Worm (Caenorhabditis elegans): ENCODE data around the gene sru-6.

sru-6 gene

DNA sequence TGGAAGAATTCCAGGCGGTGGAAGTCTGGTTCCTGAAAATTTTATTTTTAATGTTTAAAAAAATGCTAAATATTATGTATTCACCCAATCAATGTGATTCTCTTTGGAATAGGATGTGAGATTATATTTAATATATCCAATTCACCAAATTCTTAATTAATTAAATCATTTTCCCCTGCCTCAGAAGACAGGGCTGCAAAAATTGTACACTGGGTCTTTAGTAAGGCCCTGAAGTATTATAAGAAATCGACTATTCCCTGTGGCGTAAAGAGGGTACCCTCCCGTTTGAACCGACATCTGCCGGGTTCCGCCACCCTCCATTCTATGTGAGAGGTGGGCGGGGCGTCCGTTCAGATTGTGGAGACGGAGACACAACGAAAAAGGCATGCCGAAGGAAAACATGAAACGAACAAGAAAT lies 20.8 kb downstream of the sru-6 start (continued):
- peak; percentile 52 for TF ChIP-seq ama-1 (optimal IDR thresholded peaks at IDR 0.05)
- TF ChIP-seq nhr-11 (tag; optimal IDR thresholded peaks at IDR 0.05), result no peak
- TF ChIP-seq nhr-76 (tag; optimal IDR thresholded peaks at IDR 0.05), result no peak
- TF ChIP-seq hlh-30 (tag; optimal IDR thresholded peaks at IDR 0.05; ENCODE audit: insufficient read depth), result peak; percentile 66
- peak; percentile 41 for TF ChIP-seq dpl-1 (GFP tag; optimal IDR thresholded peaks at IDR 0.05)
- TF ChIP-seq fos-1 (tag; optimal IDR thresholded peaks at IDR 0.05), result no peak
- no peak for TF ChIP-seq mxl-2 (GFP tag; conservative IDR thresholded peaks at IDR 0.05)
- 0 out of 2 replicates have a peak, but pooled peaks have one; percentile 7 for TF ChIP-seq saeg-2 (GFP tag; IDR thresholded peaks at IDR 0.05)
- no peak for TF ChIP-seq daf-8 (GFP tag; IDR thresholded peaks at IDR 0.05)
- TF ChIP-seq nhr-42 (GFP tag; IDR thresholded peaks at IDR 0.05), result no peak
- TF ChIP-seq egl-43 (GFP tag; IDR thresholded peaks at IDR 0.05), result no peak
- no peak; the same call in 1 of the 2 replicates for TF ChIP-seq php-3 (GFP tag; IDR thresholded peaks at IDR 0.05)
- peak; percentile 61; the same call in 1 of the 2 replicates for TF ChIP-seq arid-1 (GFP tag; conservative IDR thresholded peaks at IDR 0.05)
- TF ChIP-seq rbr-2 (tag; optimal IDR thresholded peaks at IDR 0.05), result peak; percentile 74
- peak; percentile 17 for TF ChIP-seq nhr-25 (tag; optimal IDR thresholded peaks at IDR 0.05; ENCODE audit: borderline replicate concordance, insufficient read depth)
- TF ChIP-seq mep-1 (tag; optimal IDR thresholded peaks at IDR 0.05), result peak; percentile 90
- no peak for TF ChIP-seq unc-130 (GFP tag; optimal IDR thresholded peaks at IDR 0.05)
- no peak for TF ChIP-seq zag-1 (tag; optimal IDR thresholded peaks at IDR 0.05)
- TF ChIP-seq mdl-1 (tag; optimal IDR thresholded peaks at IDR 0.05), result peak in 1 of 2 experiments; percentile 71
- peak; percentile 62 for TF ChIP-seq hmg-1.1 (GFP tag; IDR thresholded peaks at IDR 0.05)
- TF ChIP-seq lin-1 (GFP tag; IDR thresholded peaks at IDR 0.05), result no peak
- TF ChIP-seq nhr-10 (tag; optimal IDR thresholded peaks at IDR 0.05), result peak; percentile 37
- peak; percentile 65 for TF ChIP-seq T20F7.1 (GFP tag; optimal IDR thresholded peaks at IDR 0.05)
- TF ChIP-seq nhr-102 (tag; optimal IDR thresholded peaks at IDR 0.05), result peak; percentile 67
- no peak for TF ChIP-seq nhr-77 (tag; optimal IDR thresholded peaks at IDR 0.05)
- TF ChIP-seq lir-3 (tag; optimal IDR thresholded peaks at IDR 0.05), result no peak
- peak; percentile 62 for TF ChIP-seq F49E8.2 (tag; optimal IDR thresholded peaks at IDR 0.05; ENCODE audit: borderline replicate concordance)
- peak; percentile 89 for TF ChIP-seq dve-1 (tag; optimal IDR thresholded peaks at IDR 0.05; ENCODE audit: insufficient read depth)
- no peak for TF ChIP-seq skn-1 (tag; optimal IDR thresholded peaks at IDR 0.05)
- TF ChIP-seq R02D3.7 (tag; optimal IDR thresholded peaks at IDR 0.05), result no peak
- TF ChIP-seq mxl-3 (GFP tag; optimal IDR thresholded peaks at IDR 0.05), result no peak

DNA sequence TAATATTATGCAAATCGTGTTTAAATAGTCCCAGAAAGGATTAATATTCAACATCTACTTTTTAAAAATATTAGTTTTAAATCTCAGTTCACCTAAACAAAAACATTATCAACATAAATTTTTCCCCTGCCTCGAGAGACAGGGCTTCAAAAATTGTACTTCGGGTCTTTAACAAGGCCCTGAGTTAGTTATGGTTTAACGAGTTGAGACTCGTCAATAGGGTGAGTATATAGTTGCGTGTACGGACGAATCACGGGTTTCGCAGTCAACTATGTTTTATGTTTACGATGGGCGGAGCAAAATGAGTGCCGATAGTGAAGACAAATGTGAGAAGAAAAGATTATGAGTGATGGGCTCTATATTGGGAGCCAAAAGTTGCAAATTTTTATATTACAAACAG lies 21.2 kb downstream of the sru-6 start:
- TF ChIP-seq arid-1 (GFP tag; conservative IDR thresholded peaks at IDR 0.05) (no peak), attf-4 (tag; optimal IDR thresholded peaks at IDR 0.05) (no peak), ZK546.5 (tag; optimal IDR thresholded peaks at IDR 0.05) (no peak), ceh-20 (GFP tag; IDR thresholded peaks at IDR 0.05) (no peak), nhr-102 (tag; optimal IDR thresholded peaks at IDR 0.05) (peak; percentile 36), zfp-3 (GFP tag; conservative IDR thresholded peaks at IDR 0.05) (no peak), tag-97 (GFP tag; IDR thresholded peaks at IDR 0.05) (no peak), zip-11 (GFP tag; IDR thresholded peaks at IDR 0.05) (no peak), unc-130 (GFP tag; optimal IDR thresholded peaks at IDR 0.05) (no peak), gei-8 (GFP tag; optimal IDR thresholded peaks at IDR 0.05) (no peak), nhr-48 (tag; optimal IDR thresholded peaks at IDR 0.05) (no peak), nhr-76 (tag; optimal IDR thresholded peaks at IDR 0.05) (no peak), snpc-1.2 (GFP tag; IDR thresholded peaks at IDR 0.05) (0 out of 2 replicates have a peak, but pooled peaks have one; percentile 6), set-16 (GFP tag; IDR thresholded peaks at IDR 0.05) (no peak), daf-16 (GFP tag; optimal IDR thresholded peaks at IDR 0.05) (no peak), daf-16 (tag; optimal IDR thresholded peaks at IDR 0.05) (peak; percentile 85), hlh-11 (tag; optimal IDR thresholded peaks at IDR 0.05) (peak; percentile 19), php-3 (GFP tag; IDR thresholded peaks at IDR 0.05) (peak; percentile 43; the same call in 1 of the 2 replicates), daf-19 (GFP tag; conservative IDR thresholded peaks at IDR 0.05) (no peak), F37D6.2 (tag; optimal IDR thresholded peaks at IDR 0.05) (no peak), mes-2 (tag; optimal IDR thresholded peaks at IDR 0.05; ENCODE audit: poor library complexity, severe bottlenecking) (peak; percentile 54), ceh-28 (tag; optimal IDR thresholded peaks at IDR 0.05) (no peak), ama-1 (optimal IDR thresholded peaks at IDR 0.05) (no peak), daf-8 (GFP tag; IDR thresholded peaks at IDR 0.05) (no peak), unc-62 (GFP tag; optimal IDR thresholded peaks at IDR 0.05 in 1 of 2) (no peak), unc-62 (tag; optimal IDR thresholded peaks at IDR 0.05) (no peak), lir-3 (tag; optimal IDR thresholded peaks at IDR 0.05) (no peak), aha-1 (tag) (peak; percentile 99)

All from whole organism, L4 larva.